Worm (Caenorhabditis elegans) whole organism, mixed stage, embryonic: ENCODE results near the gene fln-2.

Experiments used
- M03D4.4 ChIP-seq: sonication (generic microtip); optimal IDR thresholded peaks from 2 replicates; lab custom pipeline; 2017; ENCODE audit warnings: mild to moderate bottlenecking, missing genetic modification characterization, missing compliant biosample characterization
- blmp-1 ChIP-seq: fragments of 150-350 bp; optimal IDR thresholded peaks from 2 replicates; lab custom pipeline; 2014; ENCODE audit warnings: missing biosample characterization, missing genetic modification characterization
- ces-1 ChIP-seq: fragments of 150-350 bp; optimal IDR thresholded peaks from 2 replicates; lab custom pipeline; 2014; ENCODE audit warnings: missing biosample characterization, missing genetic modification reagents, missing genetic modification characterization
- nhr-12 ChIP-seq: fragments of 150-350 bp; optimal IDR thresholded peaks from 2 replicates; lab custom pipeline; 2014; ENCODE audit warnings: missing biosample characterization, missing genetic modification characterization
- nhr-2 ChIP-seq: fragments of 150-350 bp; optimal IDR thresholded peaks from 2 replicates; lab custom pipeline; 2014; ENCODE audit warnings: missing biosample characterization, missing genetic modification characterization
- nhr-28 ChIP-seq: fragments of 150-350 bp; optimal IDR thresholded peaks from 2 replicates; lab custom pipeline; 2014; ENCODE audit warnings: missing biosample characterization, missing genetic modification characterization
- snpc-4 ChIP-seq: fragments of 150-350 bp; optimal IDR thresholded peaks from 2 replicates; lab custom pipeline; 2014; ENCODE audit warnings: missing biosample characterization, missing genetic modification characterization
- ztf-11 ChIP-seq: fragments of 150-350 bp; optimal IDR thresholded peaks from 2 replicates; lab custom pipeline; 2014; ENCODE audit warnings: missing biosample characterization, missing genetic modification characterization

DNA sequence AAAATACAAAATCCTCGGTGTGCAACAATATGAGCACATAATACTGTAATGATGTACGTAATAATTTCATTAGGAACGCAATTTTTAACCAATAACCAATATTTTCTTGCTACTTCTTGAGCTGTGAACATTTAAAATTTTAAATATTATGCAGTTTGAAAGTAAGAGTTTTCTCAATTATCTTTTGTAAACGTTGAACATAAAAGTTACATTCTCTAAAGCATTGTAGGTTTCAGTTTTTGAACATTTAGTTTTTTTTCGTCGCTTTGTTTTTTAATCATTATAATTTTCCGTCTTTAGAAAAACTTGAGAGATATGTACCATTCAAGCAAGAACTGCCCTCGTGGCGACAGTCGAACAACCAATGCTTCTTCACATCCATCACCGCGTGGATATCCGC is 6.2 kb upstream of the fln-2 start, which contains the start of gene C23F12.3:
- TF ChIP-seq snpc-4 (tag; lab: Kevin White, UChicago): no peak
- TF ChIP-seq blmp-1 (tag; lab: Kevin White, UChicago): no peak
- TF ChIP-seq nhr-2: no peak
- TF ChIP-seq nhr-28 (tag; lab: Kevin White, UChicago): no peak
- no peak for TF ChIP-seq ztf-11 (tag; lab: Kevin White, UChicago)
- no peak for TF ChIP-seq M03D4.4 (tag; lab: Kevin White, UChicago)
- TF ChIP-seq ces-1 (GFP tag; lab: Kevin White, UChicago): no peak
- TF ChIP-seq nhr-12 (tag; lab: Kevin White, UChicago): no peak
